Worm (Caenorhabditis elegans) whole organism, L1 larva: Measurements from ENCODE around the gene ZK945.6.

Experiments
- F16B12.6 ChIP-seq: fragments of 150-350 bp; optimal IDR thresholded peaks from 2 replicates; lab custom pipeline; 2014; ENCODE audit warnings: missing biosample characterization, missing genetic modification characterization
- alr-1 ChIP-seq: fragments of 200-800 bp; sonication (Bioruptor generic); optimal IDR thresholded peaks from 2 replicates; lab custom pipeline; 2018; ENCODE audit warnings: borderline replicate concordance, mild to moderate bottlenecking, missing genetic modification characterization, missing compliant biosample characterization
- blmp-1 ChIP-seq: fragments of 150-350 bp; optimal IDR thresholded peaks from 2 replicates; lab custom pipeline; 2014; ENCODE audit warnings: missing biosample characterization, missing genetic modification characterization
- ces-1 ChIP-seq: fragments of 150-350 bp; optimal IDR thresholded peaks from 2 replicates; lab custom pipeline; 2014; ENCODE audit warnings: missing biosample characterization, missing genetic modification reagents, missing genetic modification characterization
- dpl-1 ChIP-seq, 3 experiments: fragments of 150-350 bp in 2 of 3; sonication (generic microtip) in 1 of 3; optimal IDR thresholded peaks; 2 replicates each; lab custom pipeline; 2014 to 2017; ENCODE audit warnings: missing biosample characterization in 3 of 3, missing genetic modification characterization in 3 of 3, missing genetic modification reagents in 3 of 3
- dsc-1 ChIP-seq: sonication (generic microtip); optimal IDR thresholded peaks from 2 replicates; lab custom pipeline; 2016; ENCODE audit warnings: mild to moderate bottlenecking, missing genetic modification characterization, missing compliant biosample characterization
- efl-3 ChIP-seq: fragments of 200-800 bp; sonication (Bioruptor generic); optimal IDR thresholded peaks from 2 replicates; lab custom pipeline; 2018; ENCODE audit warnings: mild to moderate bottlenecking, missing genetic modification characterization, missing compliant biosample characterization
- egl-27 ChIP-seq, 2 experiments: fragments of 150-350 bp in 1 of 2; sonication (generic microtip); optimal IDR thresholded peaks; 3 replicates each; lab custom pipeline; 2017 to 2018; ENCODE audit warnings: missing biosample characterization in 2 of 2, missing genetic modification characterization in 2 of 2, missing genetic modification reagents in 2 of 2
- elt-3 ChIP-seq, 6 experiments: fragments of 150-350 bp in 1 of 6; sonication (generic microtip); optimal IDR thresholded peaks; 2 replicates each; lab custom pipeline; 2017 to 2018; ENCODE audit warnings: missing biosample characterization in 6 of 6, missing genetic modification characterization in 6 of 6, inconsistent platforms in 1 of 6
- ets-5 ChIP-seq: fragments of 200-800 bp; sonication (Bioruptor generic); IDR thresholded peaks from 2 replicates; pipeline ENCODE4 v1.3.6; 2022; ENCODE audit warnings: missing genetic modification characterization, missing compliant biosample characterization
- fkh-8 ChIP-seq: sonication (generic microtip); optimal IDR thresholded peaks from 2 replicates; lab custom pipeline; 2016; ENCODE audit warnings: mild to moderate bottlenecking, missing genetic modification characterization, missing compliant biosample characterization
- fos-1 ChIP-seq: fragments of 150-350 bp; optimal IDR thresholded peaks from 2 replicates; lab custom pipeline; 2014; ENCODE audit warnings: missing biosample characterization, missing genetic modification characterization
- jun-1 ChIP-seq: fragments of 150-350 bp; optimal IDR thresholded peaks from 2 replicates; lab custom pipeline; 2014; ENCODE audit warnings: missing biosample characterization, missing genetic modification reagents, missing genetic modification characterization
- lin-14 ChIP-seq: fragments of 200-800 bp; sonication (Bioruptor generic); optimal IDR thresholded peaks from 2 replicates; lab custom pipeline; 2018; ENCODE audit warnings: mild to moderate bottlenecking, missing genetic modification characterization, moderate library complexity, missing compliant biosample characterization
- lin-15B ChIP-seq: fragments of 150-350 bp; sonication (generic microtip); optimal IDR thresholded peaks from 3 replicates; lab custom pipeline; 2014; ENCODE audit warnings: missing biosample characterization, missing genetic modification characterization
- lir-3 ChIP-seq: sonication (generic microtip); optimal IDR thresholded peaks from 2 replicates; lab custom pipeline; 2016; ENCODE audit warnings: mild to moderate bottlenecking, missing genetic modification characterization, moderate library complexity, missing compliant biosample characterization; ENCODE audit not compliant: poor library complexity
- mdl-1 ChIP-seq, 2 experiments: fragments of 150-350 bp; optimal IDR thresholded peaks; 2 replicates each; lab custom pipeline; 2014 to 2017; ENCODE audit warnings: missing biosample characterization in 2 of 2, missing genetic modification characterization in 2 of 2, inconsistent platforms in 1 of 2
- nhr-47 ChIP-seq: sonication (generic microtip); optimal IDR thresholded peaks from 2 replicates; lab custom pipeline; 2016; ENCODE audit warnings: mild to moderate bottlenecking, missing genetic modification characterization, moderate library complexity, missing compliant biosample characterization
- nhr-77 ChIP-seq: fragments of 150-350 bp; optimal IDR thresholded peaks from 2 replicates; lab custom pipeline; 2014; ENCODE audit warnings: missing biosample characterization, missing genetic modification characterization
- nhr-85 ChIP-seq: sonication (generic microtip); peaks from one replicate; lab custom pipeline; 2016; ENCODE audit warnings: missing genetic modification characterization, inconsistent platforms, missing compliant biosample characterization
- pag-3 ChIP-seq: sonication (generic microtip); optimal IDR thresholded peaks from 2 replicates; lab custom pipeline; 2017; ENCODE audit warnings: missing genetic modification characterization, mild to moderate bottlenecking, missing compliant biosample characterization, antibody characterized with exemption, borderline replicate concordance; ENCODE audit not compliant: insufficient read depth
- rnt-1 ChIP-seq: sonication (generic microtip); optimal IDR thresholded peaks from 2 replicates; lab custom pipeline; 2016; ENCODE audit warnings: mild to moderate bottlenecking, missing genetic modification characterization, moderate library complexity, missing compliant biosample characterization
- snpc-4 ChIP-seq: fragments of 150-350 bp; optimal IDR thresholded peaks from 2 replicates; lab custom pipeline; 2014; ENCODE audit warnings: missing biosample characterization, missing genetic modification characterization
- swsn-7 ChIP-seq: sonication (generic microtip); optimal IDR thresholded peaks from 2 replicates; lab custom pipeline; 2016; ENCODE audit warnings: missing genetic modification characterization, missing compliant biosample characterization
- tbx-2 ChIP-seq: sonication (generic microtip); optimal IDR thresholded peaks from 2 replicates; lab custom pipeline; 2016; ENCODE audit warnings: missing genetic modification characterization, missing compliant biosample characterization
- tlp-1 ChIP-seq: fragments of 150-350 bp; optimal IDR thresholded peaks from 2 replicates; lab custom pipeline; 2014; ENCODE audit warnings: missing biosample characterization, missing genetic modification characterization
- unc-62 ChIP-seq: fragments of 150-350 bp; optimal IDR thresholded peaks from 2 replicates; lab custom pipeline; 2014; ENCODE audit warnings: missing biosample characterization, missing genetic modification reagents, missing genetic modification characterization
- unc-98 ChIP-seq: fragments of 200-800 bp; sonication (Bioruptor generic); IDR thresholded peaks from 2 replicates; pipeline ENCODE4 v1.3.6; 2022; ENCODE audit warnings: missing genetic modification characterization, missing compliant biosample characterization
- xbp-1 ChIP-seq: sonication (generic microtip); optimal IDR thresholded peaks from 2 replicates; lab custom pipeline; 2016; ENCODE audit warnings: missing genetic modification characterization, missing compliant biosample characterization
- zag-1 ChIP-seq: fragments of 150-350 bp; optimal IDR thresholded peaks from 2 replicates; lab custom pipeline; 2014; ENCODE audit warnings: missing biosample characterization, missing genetic modification characterization
- zip-4 ChIP-seq: fragments of 200-800 bp; sonication (Bioruptor generic); optimal IDR thresholded peaks from 2 replicates; lab custom pipeline; 2018; ENCODE audit warnings: mild to moderate bottlenecking, missing genetic modification characterization, moderate library complexity, missing compliant biosample characterization

Gene ZK945.6

ce11 chrII:10075794-10076193, 31.0 kb downstream of the ZK945.6 start:
- TF ChIP-seq zag-1 (tag; lab: Kevin White, UChicago): no peak
- no peak for TF ChIP-seq efl-3
- no peak for TF ChIP-seq ets-5
- TF ChIP-seq fos-1: no peak
- TF ChIP-seq unc-62: no peak
- TF ChIP-seq unc-98 (GFP tag; lab: Robert Waterston, UW): no peak
- no peak for TF ChIP-seq swsn-7
- no peak for TF ChIP-seq ces-1 (GFP tag; lab: Kevin White, UChicago)
- no peak for TF ChIP-seq pag-3 (tag; lab: Kevin White, UChicago)
- TF ChIP-seq alr-1 (tag; lab: Kevin White, UChicago): no peak
- no peak for TF ChIP-seq blmp-1 (tag; lab: Kevin White, UChicago)
- peak; percentile 24 for TF ChIP-seq lin-14 (GFP tag; lab: Kevin White, UChicago)
- TF ChIP-seq nhr-77 (tag; lab: Kevin White, UChicago): peak; percentile 3

- TF ChIP-seq lir-3 (tag; lab: Kevin White, UChicago) (no peak), elt-3 (tag; optimal IDR thresholded peaks at IDR 0.05; lab: Kevin White, UChicago) (peak in 5 of 6 experiments; percentile 79 to 97 (median 95)), tbx-2 (tag; lab: Kevin White, UChicago) (no peak), dsc-1 (tag; lab: Kevin White, UChicago) (no peak), nhr-85 (tag; lab: Kevin White, UChicago) (peak; percentile 59), blmp-1 (tag; lab: Kevin White, UChicago) (peak; percentile 87), snpc-4 (no peak), zip-4 (GFP tag; lab: Kevin White, UChicago) (no peak), tlp-1 (no peak), jun-1 (tag; lab: Kevin White, UChicago) (no peak), lin-14 (GFP tag; lab: Kevin White, UChicago) (peak; percentile 42)
Observed at ce11 chrII:10073986-10074385, 32.8 kb downstream of the ZK945.6 start.

ce11 chrII:10067817-10068216, 39.0 kb downstream of the ZK945.6 start, which contains the start of gene die-1:
die-1 (minus strand) TSS chrII:10067917.
- TF ChIP-seq dpl-1 (GFP tag; optimal IDR thresholded peaks at IDR 0.05; lab: Kevin White, UChicago): no peak
- TF ChIP-seq fkh-8 (tag; lab: Kevin White, UChicago): no peak
- no peak for TF ChIP-seq blmp-1 (tag; lab: Kevin White, UChicago)
- no peak for TF ChIP-seq lin-15B (tag; lab: Kevin White, UChicago)
- TF ChIP-seq mdl-1 (tag; optimal IDR thresholded peaks at IDR 0.05; lab: Kevin White, UChicago): no peak
- no peak for TF ChIP-seq egl-27 (tag; optimal IDR thresholded peaks at IDR 0.05; lab: Kevin White, UChicago)
- no peak for TF ChIP-seq F16B12.6 (tag; lab: Kevin White, UChicago)
- TF ChIP-seq rnt-1 (tag; lab: Kevin White, UChicago): no peak

- TF ChIP-seq zip-4 (GFP tag; lab: Kevin White, UChicago) (no peak), F16B12.6 (tag; lab: Kevin White, UChicago) (no peak), nhr-47 (tag; lab: Kevin White, UChicago) (no peak), xbp-1 (tag; lab: Kevin White, UChicago) (no peak)
- TF ChIP-seq, all 84 proteins: peak for 0
Observed at ce11 chrII:10065472-10065871, 41.3 kb downstream of the ZK945.6 start.

ce11 chrII:10060508-10060907, 46.3 kb downstream of the ZK945.6 start, which contains the start of gene stg-1:
stg-1 (minus strand) TSS chrII:10060660.
- TF ChIP-seq lin-14 (GFP tag; lab: Kevin White, UChicago) (peak; percentile 19), blmp-1 (tag; lab: Kevin White, UChicago) (no peak), ces-1 (GFP tag; lab: Kevin White, UChicago) (peak; percentile 13)
